Worm (Caenorhabditis elegans) whole organism, midembryonic: ENCODE data around the gene F54D5.5.

Source experiments
- T22C8.4 ChIP-seq: fragments of 200-800 bp; sonication (Bioruptor generic); IDR thresholded peaks from 2 replicates; pipeline ENCODE4 v1.3.6; 2022; ENCODE audit warnings: missing genetic modification characterization, missing compliant biosample characterization
- cog-1 ChIP-seq: sonication (generic microtip); optimal IDR thresholded peaks from 2 replicates; lab custom pipeline; 2016; ENCODE audit warnings: missing genetic modification characterization, missing compliant biosample characterization
- flt-1 ChIP-seq: fragments of 200-800 bp; sonication (Bioruptor generic); IDR thresholded peaks from 2 replicates; pipeline ENCODE4 v1.3.6; 2022; ENCODE audit warnings: missing genetic modification characterization, missing compliant biosample characterization
- klf-2 ChIP-seq: fragments of 200-800 bp; sonication (Bioruptor generic); conservative IDR thresholded peaks from 2 replicates; pipeline ENCODE4 v1.3.6; 2022; ENCODE audit warnings: missing genetic modification reagents, missing genetic modification characterization, missing compliant biosample characterization
- med-1 ChIP-seq: sonication (generic microtip); optimal IDR thresholded peaks from 2 replicates; lab custom pipeline; 2017; ENCODE audit warnings: missing genetic modification characterization, mild to moderate bottlenecking, missing compliant biosample characterization, antibody characterized with exemption, missing genetic modification reagents; ENCODE audit not compliant: insufficient read depth
- ref-1 ChIP-seq: fragments of 200-800 bp; sonication (Bioruptor generic); conservative IDR thresholded peaks from 2 replicates; pipeline ENCODE4 v1.3.6; 2022; ENCODE audit warnings: missing genetic modification reagents, missing genetic modification characterization, missing compliant biosample characterization
- tab-1 ChIP-seq: fragments of 200-800 bp; sonication (Bioruptor generic); IDR thresholded peaks from 2 replicates; pipeline ENCODE4 v1.3.6; 2022; ENCODE audit warnings: missing genetic modification characterization, missing compliant biosample characterization
- ztf-23 ChIP-seq: fragments of 200-800 bp; sonication (Bioruptor generic); IDR thresholded peaks from 2 replicates; pipeline ENCODE4 v1.3.6; 2022; ENCODE audit warnings: missing genetic modification reagents, missing genetic modification characterization, missing compliant biosample characterization
- ztf-29 ChIP-seq: fragments of 200-800 bp; sonication (Bioruptor generic); IDR thresholded peaks from 2 replicates; pipeline ENCODE4 v1.3.6; 2022; ENCODE audit warnings: missing genetic modification reagents, missing genetic modification characterization, missing compliant biosample characterization

DNA sequence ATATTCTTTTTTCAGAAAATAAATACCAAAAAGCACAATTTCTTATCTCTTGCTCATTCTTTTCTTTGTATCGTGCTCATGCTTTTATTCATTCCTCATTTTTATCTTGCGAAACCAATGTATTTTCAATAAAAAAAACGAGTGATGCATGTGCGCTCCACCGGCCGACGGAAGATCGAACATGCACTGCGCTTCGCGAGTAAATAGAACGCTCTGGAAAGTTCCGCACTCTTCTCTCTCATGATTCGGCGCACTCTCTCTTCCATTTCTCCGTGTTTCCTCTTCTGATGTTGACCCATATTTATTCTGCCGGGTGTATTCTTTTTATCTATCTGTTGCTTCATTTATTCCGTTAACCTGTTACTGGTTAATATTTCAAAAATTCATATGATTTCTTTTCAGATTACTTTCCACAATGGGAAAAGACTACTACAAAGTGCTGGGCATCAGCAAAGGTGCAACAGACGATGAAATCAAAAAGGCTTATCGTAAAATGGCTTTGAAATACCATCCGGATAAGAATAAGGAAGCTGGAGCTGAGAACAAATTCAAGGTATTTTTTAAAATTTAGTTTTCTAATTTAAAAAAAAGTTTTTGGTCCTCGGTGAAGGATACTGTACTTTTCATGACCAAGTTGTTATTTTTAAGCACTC lies 21.4 kb downstream of the F54D5.5 start, which contains the start of gene dnj-13:
- TF ChIP-seq T22C8.4 (GFP tag; lab: Robert Waterston, UW) (peak; percentile 49; the same call in 1 of the 2 replicates), tab-1 (GFP tag; lab: Robert Waterston, UW) (peak; percentile 49; the same call in 1 of the 2 replicates), ztf-23 (GFP tag; lab: Robert Waterston, UW) (peak; percentile 76), flt-1 (GFP tag; lab: Robert Waterston, UW) (peak; percentile 87), klf-2 (GFP tag; lab: Robert Waterston, UW) (no peak), ref-1 (GFP tag; lab: Robert Waterston, UW) (no peak), cog-1 (tag; lab: Kevin White, UChicago) (peak; percentile 88), med-1 (GFP tag; lab: Kevin White, UChicago) (no peak), ztf-29 (GFP tag; lab: Robert Waterston, UW) (no peak)
